Worm (Caenorhabditis elegans) whole organism, mixed stage, embryonic: ENCODE measurements around the gene usip-1.

Source experiments
- M03D4.4 ChIP-seq: sonication (generic microtip); optimal IDR thresholded peaks from 2 replicates; lab custom pipeline; 2017; ENCODE audit warnings: mild to moderate bottlenecking, missing genetic modification characterization, missing compliant biosample characterization
- ceh-43 ChIP-seq: fragments of 200-800 bp; sonication (Bioruptor generic); optimal IDR thresholded peaks from 2 replicates; lab custom pipeline; 2018; ENCODE audit warnings: mild to moderate bottlenecking, missing genetic modification characterization, moderate library complexity, missing compliant biosample characterization
- mab-5 ChIP-seq: fragments of 150-350 bp; optimal IDR thresholded peaks from 2 replicates; lab custom pipeline; 2014; ENCODE audit warnings: missing biosample characterization, missing genetic modification characterization
- mls-2 ChIP-seq: sonication (generic microtip); optimal IDR thresholded peaks from 2 replicates; lab custom pipeline; 2016; ENCODE audit warnings: mild to moderate bottlenecking, missing genetic modification characterization, moderate library complexity, missing compliant biosample characterization
- nhr-12 ChIP-seq: fragments of 150-350 bp; optimal IDR thresholded peaks from 2 replicates; lab custom pipeline; 2014; ENCODE audit warnings: missing biosample characterization, missing genetic modification characterization
- sptf-1 ChIP-seq: sonication (generic microtip); optimal IDR thresholded peaks from 2 replicates; lab custom pipeline; 2017; ENCODE audit warnings: mild to moderate bottlenecking, missing genetic modification characterization, moderate library complexity, missing compliant biosample characterization
- unc-39 ChIP-seq: fragments of 150-350 bp; optimal IDR thresholded peaks from 2 replicates; lab custom pipeline; 2014; ENCODE audit warnings: missing biosample characterization, missing genetic modification characterization
- unc-62 ChIP-seq: fragments of 150-350 bp; optimal IDR thresholded peaks from 2 replicates; lab custom pipeline; 2014; ENCODE audit warnings: missing biosample characterization, missing genetic modification reagents, missing genetic modification characterization
- ztf-11 ChIP-seq: fragments of 150-350 bp; optimal IDR thresholded peaks from 2 replicates; lab custom pipeline; 2014; ENCODE audit warnings: missing biosample characterization, missing genetic modification characterization

DNA sequence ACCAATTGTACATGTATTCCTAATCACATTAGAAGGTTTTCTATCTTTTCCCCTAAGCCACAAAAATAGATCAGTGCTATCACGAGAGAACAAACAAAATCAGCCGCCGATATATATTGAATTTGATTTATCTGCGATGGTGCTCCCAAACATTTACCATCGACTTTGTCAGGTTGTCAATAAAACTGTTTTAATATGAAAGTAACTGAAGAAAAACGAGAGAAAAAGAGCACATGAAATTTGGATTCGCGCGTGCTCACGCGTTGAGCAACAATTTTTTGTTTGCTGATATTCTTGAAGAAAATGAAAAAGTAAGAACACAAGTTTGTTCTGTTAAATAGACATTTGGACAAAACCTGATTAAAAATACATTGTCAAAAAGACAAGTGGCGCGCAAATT is 4.8 kb upstream of the usip-1 start:
- no peak for TF ChIP-seq ceh-43 (GFP tag; lab: Kevin White, UChicago)
- TF ChIP-seq mab-5 (tag; lab: Kevin White, UChicago), result no peak
- no peak for TF ChIP-seq unc-62
- no peak for TF ChIP-seq mls-2 (tag; lab: Kevin White, UChicago)
- TF ChIP-seq sptf-1 (tag; lab: Kevin White, UChicago), result no peak
- TF ChIP-seq ztf-11 (tag; lab: Kevin White, UChicago), result no peak
- no peak for TF ChIP-seq unc-39 (tag; lab: Kevin White, UChicago)
- no peak for TF ChIP-seq M03D4.4 (tag; lab: Kevin White, UChicago)
- no peak for TF ChIP-seq nhr-12 (tag; lab: Kevin White, UChicago)
